Worm (Caenorhabditis elegans) whole organism, late embryonic: Measurements from ENCODE around the gene str-27.

ENCODE experiments used
- C08G9.2 ChIP-seq: sonication (generic microtip); optimal IDR thresholded peaks from 2 replicates; lab custom pipeline; 2016; ENCODE audit warnings: mild to moderate bottlenecking, missing genetic modification characterization, moderate library complexity, missing compliant biosample characterization
- K02D7.2 ChIP-seq: sonication (generic microtip); optimal IDR thresholded peaks from 2 replicates; lab custom pipeline; 2017; ENCODE audit warnings: mild to moderate bottlenecking, missing genetic modification characterization, missing compliant biosample characterization
- Y22D7AL.16 ChIP-seq: sonication (generic microtip); optimal IDR thresholded peaks from 2 replicates; lab custom pipeline; 2016; ENCODE audit warnings: missing genetic modification characterization, missing compliant biosample characterization
- ama-1 ChIP-seq: fragments of 150-350 bp; optimal IDR thresholded peaks from 2 replicates; lab custom pipeline; 2014
- ceh-14 ChIP-seq: sonication (generic microtip); optimal IDR thresholded peaks from 2 replicates; lab custom pipeline; 2016; ENCODE audit warnings: missing genotype, missing genetic modification characterization, missing compliant biosample characterization
- ceh-18 ChIP-seq: sonication (generic microtip); optimal IDR thresholded peaks from 2 replicates; lab custom pipeline; 2016; ENCODE audit warnings: missing genetic modification characterization, missing compliant biosample characterization
- ceh-22 ChIP-seq: sonication (generic microtip); optimal IDR thresholded peaks from 2 replicates; lab custom pipeline; 2017; ENCODE audit warnings: missing biosample characterization, missing genetic modification characterization
- ceh-24 ChIP-seq: sonication (generic microtip); optimal IDR thresholded peaks from 2 replicates; lab custom pipeline; 2016; ENCODE audit warnings: mild to moderate bottlenecking, missing genetic modification characterization, missing compliant biosample characterization
- ceh-30 ChIP-seq: fragments of 150-350 bp; optimal IDR thresholded peaks from 2 replicates; lab custom pipeline; 2014; ENCODE audit warnings: missing biosample characterization, missing genetic modification characterization
- ceh-45 ChIP-seq: fragments of 200-800 bp; sonication (Bioruptor generic); IDR thresholded peaks from 2 replicates; pipeline ENCODE4 v1.3.6; 2022; ENCODE audit warnings: missing genetic modification reagents, missing genetic modification characterization, missing compliant biosample characterization
- elt-2 ChIP-seq: sonication (generic microtip); optimal IDR thresholded peaks from 2 replicates; lab custom pipeline; 2016; ENCODE audit warnings: missing genetic modification reagents, missing genetic modification characterization, missing compliant biosample characterization
- elt-4 ChIP-seq: sonication (generic microtip); optimal IDR thresholded peaks from 2 replicates; lab custom pipeline; 2016; ENCODE audit warnings: missing genetic modification characterization, missing compliant biosample characterization
- ets-4 ChIP-seq: sonication (generic microtip); optimal IDR thresholded peaks from 2 replicates; lab custom pipeline; 2016; ENCODE audit warnings: missing genetic modification characterization, missing compliant biosample characterization
- eyg-1 ChIP-seq: sonication (generic microtip); optimal IDR thresholded peaks from 2 replicates; lab custom pipeline; 2016; ENCODE audit warnings: missing genotype, missing genetic modification characterization, missing compliant biosample characterization
- fkh-10 ChIP-seq: fragments of 150-350 bp; optimal IDR thresholded peaks from 2 replicates; lab custom pipeline; 2014; ENCODE audit warnings: missing biosample characterization, missing genetic modification reagents, missing genetic modification characterization
- fkh-6 ChIP-seq: sonication (generic microtip); optimal IDR thresholded peaks from 2 replicates; lab custom pipeline; 2016; ENCODE audit warnings: missing genetic modification characterization, missing compliant biosample characterization
- gmeb-2 ChIP-seq: sonication (generic microtip); optimal IDR thresholded peaks from 2 replicates; lab custom pipeline; 2016; ENCODE audit warnings: missing genetic modification characterization, inconsistent platforms, missing compliant biosample characterization
- hlh-13 ChIP-seq: fragments of 200-800 bp; sonication (Bioruptor generic); optimal IDR thresholded peaks from 2 replicates; lab custom pipeline; 2018; ENCODE audit warnings: mild to moderate bottlenecking, missing genetic modification characterization, missing compliant biosample characterization
- hlh-30 ChIP-seq: sonication (generic microtip); optimal IDR thresholded peaks from 2 replicates; lab custom pipeline; 2017; ENCODE audit warnings: antibody characterized with exemption, missing genetic modification characterization, missing compliant biosample characterization; ENCODE audit not compliant: insufficient read depth
- hlh-8 ChIP-seq: sonication (generic microtip); optimal IDR thresholded peaks from 2 replicates; lab custom pipeline; 2016; ENCODE audit warnings: missing genotype, missing genetic modification characterization, missing compliant biosample characterization
- lim-6 ChIP-seq: sonication (generic microtip); optimal IDR thresholded peaks from 2 replicates; lab custom pipeline; 2016; ENCODE audit warnings: missing genetic modification characterization, missing compliant biosample characterization
- madf-2 ChIP-seq: sonication (generic microtip); optimal IDR thresholded peaks from 2 replicates; lab custom pipeline; 2017; ENCODE audit warnings: missing genetic modification characterization, missing compliant biosample characterization
- nfya-1 ChIP-seq: sonication (generic microtip); optimal IDR thresholded peaks from 2 replicates; lab custom pipeline; 2017; ENCODE audit warnings: missing genetic modification characterization, mild to moderate bottlenecking, missing compliant biosample characterization, antibody characterized with exemption, moderate library complexity
- nhr-11 ChIP-seq: fragments of 150-350 bp; optimal IDR thresholded peaks from 2 replicates; lab custom pipeline; 2014; ENCODE audit warnings: missing biosample characterization, missing genetic modification characterization
- pag-3 ChIP-seq: sonication (generic microtip); optimal IDR thresholded peaks from 2 replicates; lab custom pipeline; 2016; ENCODE audit warnings: missing compliant biosample characterization, missing genetic modification characterization, borderline replicate concordance
- pax-1 ChIP-seq: fragments of 150-350 bp; optimal IDR thresholded peaks from 2 replicates; lab custom pipeline; 2014; ENCODE audit warnings: missing biosample characterization, missing genetic modification characterization
- pqm-1 ChIP-seq: sonication (generic microtip); optimal IDR thresholded peaks from 2 replicates; lab custom pipeline; 2016; ENCODE audit warnings: missing genetic modification characterization, missing compliant biosample characterization
- pros-1 ChIP-seq: fragments of 150-350 bp; optimal IDR thresholded peaks from 2 replicates; lab custom pipeline; 2014; ENCODE audit warnings: missing biosample characterization, missing genetic modification reagents, missing genetic modification characterization
- ref-2 ChIP-seq: sonication (generic microtip); optimal IDR thresholded peaks from 2 replicates; lab custom pipeline; 2016; ENCODE audit warnings: missing genetic modification characterization, missing compliant biosample characterization
- sdc-2 ChIP-seq: sonication (generic microtip); optimal IDR thresholded peaks from 2 replicates; lab custom pipeline; 2016; ENCODE audit warnings: missing genotype, missing genetic modification characterization, missing compliant biosample characterization
- sox-2 ChIP-seq: fragments of 200-800 bp; sonication (Bioruptor generic); IDR thresholded peaks from 2 replicates; pipeline ENCODE4 v1.3.6; 2022; ENCODE audit warnings: missing genetic modification reagents, missing genetic modification characterization, missing compliant biosample characterization
- sox-4 ChIP-seq: sonication (generic microtip); optimal IDR thresholded peaks from 2 replicates; lab custom pipeline; 2017; ENCODE audit warnings: mild to moderate bottlenecking, missing genetic modification characterization, inconsistent platforms, missing compliant biosample characterization
- tbx-2 ChIP-seq: sonication (generic microtip); optimal IDR thresholded peaks from 2 replicates; lab custom pipeline; 2016; ENCODE audit warnings: missing genetic modification characterization, missing compliant biosample characterization
- tbx-7 ChIP-seq: sonication (generic microtip); optimal IDR thresholded peaks from 2 replicates; lab custom pipeline; 2016; ENCODE audit warnings: missing genotype, missing genetic modification characterization, missing compliant biosample characterization
- unc-3 ChIP-seq, 2 experiments: fragments of 200-800 bp in 1 of 2; sonication (Bioruptor generic) in 1 of 2; sonication (generic microtip) in 1 of 2; conservative IDR thresholded peaks in 1 of 2; optimal IDR thresholded peaks in 1 of 2; 2 replicates each; pipeline versions ENCODE4 v1.3.6 to Lab custom; 2016 to 2022; ENCODE audit warnings: missing compliant biosample characterization in 2 of 2, missing genetic modification characterization in 2 of 2, missing genetic modification reagents in 1 of 2
- unc-86 ChIP-seq: sonication (generic microtip); optimal IDR thresholded peaks from 2 replicates; lab custom pipeline; 2016; ENCODE audit warnings: missing genetic modification characterization, missing compliant biosample characterization
- zip-5 ChIP-seq: sonication (generic microtip); optimal IDR thresholded peaks from 2 replicates; lab custom pipeline; 2016; ENCODE audit warnings: missing genetic modification characterization, missing compliant biosample characterization
- ztf-16 ChIP-seq: sonication (generic microtip); optimal IDR thresholded peaks from 2 replicates; lab custom pipeline; 2017; ENCODE audit warnings: missing genetic modification characterization, missing compliant biosample characterization

Gene str-27

ce11 chrV:15741851-15742250 lies 6.2 kb upstream of the str-27 start, which contains the start of gene str-18:
str-18 (minus strand) TSS chrV:15741951.
- no peak for TF ChIP-seq K02D7.2 (tag; lab: Kevin White, UChicago)
- TF ChIP-seq ref-2: no peak
- TF ChIP-seq madf-2: no peak
- TF ChIP-seq fkh-10 (GFP tag; lab: Kevin White, UChicago): no peak
- TF ChIP-seq sdc-2: no peak
- no peak for TF ChIP-seq pax-1
- TF ChIP-seq zip-5: no peak
- no peak for TF ChIP-seq ets-4 (tag; lab: Kevin White, UChicago)
- no peak for TF ChIP-seq pros-1
- no peak for TF ChIP-seq eyg-1 (tag; lab: Kevin White, UChicago)
- no peak for TF ChIP-seq C08G9.2 (tag; lab: Kevin White, UChicago)

ce11 chrV:15733568-15733967 lies 2.1 kb downstream of the str-27 start, which contains the start of gene T23D5.3:
T23D5.3 (minus strand) TSS chrV:15733668.
- no peak for TF ChIP-seq gmeb-2
- no peak for TF ChIP-seq eyg-1 (tag; lab: Kevin White, UChicago)

ce11 chrV:15733020-15733419 lies 2.6 kb downstream of the str-27 start:
- TF ChIP-seq sox-2 (GFP tag; lab: Robert Waterston, UW): no peak
- no peak for TF ChIP-seq pros-1
- no peak for TF ChIP-seq ztf-16
- TF ChIP-seq ceh-30 (tag; lab: Kevin White, UChicago): no peak
- no peak for TF ChIP-seq nhr-11 (tag; lab: Kevin White, UChicago)
- TF ChIP-seq ceh-45 (GFP tag; lab: Robert Waterston, UW): no peak
- no peak for TF ChIP-seq pax-1

DNA sequence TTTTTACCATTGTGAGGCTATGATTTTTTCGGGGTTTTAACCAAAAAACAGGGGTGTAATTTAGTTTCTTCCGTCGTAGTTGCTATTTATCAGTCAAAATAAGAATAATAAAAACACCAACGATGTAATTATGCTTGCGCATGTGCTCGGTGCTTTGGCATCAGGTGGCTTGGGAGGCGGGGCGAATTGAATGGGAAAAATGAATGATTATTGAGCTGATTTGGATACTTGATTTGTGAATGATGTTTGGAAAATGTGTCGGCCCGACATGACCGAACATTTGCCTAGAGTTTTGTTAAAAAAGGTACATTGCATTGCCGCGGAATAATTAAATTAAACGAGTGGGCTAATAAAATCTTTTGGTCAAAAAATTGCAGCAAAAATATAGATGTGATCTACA lies 3.4 kb downstream of the str-27 start, which contains the start of gene str-38:
Gene str-38 (minus strand): TSS at position 101 of the 400 bp plus-strand sequence.
- TF ChIP-seq ets-4 (tag; lab: Kevin White, UChicago) (no peak), hlh-8 (tag; lab: Kevin White, UChicago) (no peak), nfya-1 (tag; lab: Kevin White, UChicago) (no peak), ceh-24 (tag; lab: Kevin White, UChicago) (no peak), elt-4 (no peak), ztf-16 (no peak), ceh-14 (no peak), ceh-30 (tag; lab: Kevin White, UChicago) (no peak), C08G9.2 (tag; lab: Kevin White, UChicago) (no peak), hlh-30 (tag; lab: Kevin White, UChicago) (no peak), unc-86 (tag; lab: Kevin White, UChicago) (no peak), pag-3 (tag; lab: Kevin White, UChicago) (no peak), ceh-22 (tag; lab: Kevin White, UChicago) (no peak)

ce11 chrV:15730459-15730858 lies 5.2 kb downstream of the str-27 start, which contains the start of gene Y6E2A.10:
Y6E2A.10 (minus strand) TSS chrV:15730559.
- TF ChIP-seq lim-6 (tag; lab: Kevin White, UChicago): no peak
- TF ChIP-seq unc-86 (tag; lab: Kevin White, UChicago): no peak
- TF ChIP-seq ceh-24 (tag; lab: Kevin White, UChicago): no peak
- no peak for TF ChIP-seq elt-2 (tag; lab: Kevin White, UChicago)
- no peak for TF ChIP-seq sox-4 (tag; lab: Kevin White, UChicago)
- TF ChIP-seq fkh-6: no peak
- no peak for TF ChIP-seq pag-3 (tag; lab: Kevin White, UChicago)
- TF ChIP-seq ama-1: no peak
- no peak for TF ChIP-seq tbx-2 (tag; lab: Kevin White, UChicago)
- TF ChIP-seq tbx-7 (tag; lab: Kevin White, UChicago): no peak
- TF ChIP-seq ref-2: no peak
- TF ChIP-seq pqm-1 (tag; lab: Kevin White, UChicago): no peak
- no peak for TF ChIP-seq ceh-18 (tag; lab: Kevin White, UChicago)
- TF ChIP-seq eyg-1 (tag; lab: Kevin White, UChicago): no peak
- TF ChIP-seq unc-3 (GFP tag; conservative IDR thresholded peaks at IDR 0.05; lab: Robert Waterston, UW): no peak
- no peak for TF ChIP-seq unc-3 (tag; optimal IDR thresholded peaks at IDR 0.05; lab: Kevin White, UChicago)
- no peak for TF ChIP-seq fkh-10 (GFP tag; lab: Kevin White, UChicago)
- TF ChIP-seq Y22D7AL.16 (tag; lab: Kevin White, UChicago): no peak
- TF ChIP-seq hlh-13 (GFP tag; lab: Kevin White, UChicago): no peak
- TF ChIP-seq K02D7.2 (tag; lab: Kevin White, UChicago): no peak
- no peak for TF ChIP-seq elt-4
